Worm (Caenorhabditis elegans) whole organism, L3 larva: ENCODE data around the gene Y73C8C.4.

Experiments
- ZK546.5 ChIP-seq: sonication (generic microtip); optimal IDR thresholded peaks from 2 replicates; lab custom pipeline; 2017; ENCODE audit warnings: missing biosample characterization, missing genetic modification characterization
- ceh-28 ChIP-seq: fragments of 150-350 bp; optimal IDR thresholded peaks from 2 replicates; lab custom pipeline; 2014; ENCODE audit warnings: missing biosample characterization, missing genetic modification reagents, missing genetic modification characterization
- ceh-82 ChIP-seq: fragments of 150-350 bp; optimal IDR thresholded peaks from 2 replicates; lab custom pipeline; 2014; ENCODE audit warnings: missing biosample characterization, missing genetic modification characterization
- ceh-9 ChIP-seq: sonication (generic microtip); optimal IDR thresholded peaks from 2 replicates; lab custom pipeline; 2018; ENCODE audit warnings: missing biosample characterization, missing genetic modification characterization
- daf-12 ChIP-seq: fragments of 150-350 bp; optimal IDR thresholded peaks from 2 replicates; lab custom pipeline; 2014; ENCODE audit warnings: missing biosample characterization, missing genetic modification reagents, missing genetic modification characterization
- egl-5 ChIP-seq: fragments of 150-350 bp; optimal IDR thresholded peaks from 2 replicates; lab custom pipeline; 2017; ENCODE audit warnings: missing biosample characterization, missing genetic modification reagents, missing genetic modification characterization, inconsistent platforms
- elt-1 ChIP-seq: fragments of 150-350 bp; optimal IDR thresholded peaks from 2 replicates; lab custom pipeline; 2014; ENCODE audit warnings: missing biosample characterization, missing genetic modification characterization
- elt-3 ChIP-seq, 3 experiments: fragments of 150-350 bp in 1 of 3; sonication (generic microtip) in 2 of 3; optimal IDR thresholded peaks; 2 replicates in 2 of 3; 4 replicates in 1 of 3; lab custom pipeline; 2014 to 2017; ENCODE audit warnings: missing biosample characterization in 3 of 3, missing genetic modification characterization in 3 of 3
- eor-1 ChIP-seq, 2 experiments: fragments of 150-350 bp; optimal IDR thresholded peaks; 2 replicates each; lab custom pipeline; 2014 to 2018; ENCODE audit warnings: missing biosample characterization in 2 of 2, missing genetic modification characterization in 2 of 2
- fkh-10 ChIP-seq: sonication (generic microtip); optimal IDR thresholded peaks from 2 replicates; lab custom pipeline; 2017; ENCODE audit warnings: missing biosample characterization, missing genetic modification reagents, missing genetic modification characterization
- fkh-2 ChIP-seq: fragments of 150-350 bp; optimal IDR thresholded peaks from 2 replicates; lab custom pipeline; 2014; ENCODE audit warnings: missing biosample characterization, missing genetic modification reagents, missing genetic modification characterization
- hmg-11 ChIP-seq: sonication (generic microtip); optimal IDR thresholded peaks from 2 replicates; lab custom pipeline; 2016; ENCODE audit warnings: missing genetic modification characterization, missing compliant biosample characterization
- jun-1 ChIP-seq: fragments of 150-350 bp; optimal IDR thresholded peaks from 2 replicates; lab custom pipeline; 2014; ENCODE audit warnings: missing biosample characterization, missing genetic modification reagents, missing genetic modification characterization
- lin-15B ChIP-seq: fragments of 150-350 bp; optimal IDR thresholded peaks from 2 replicates; lab custom pipeline; 2014; ENCODE audit warnings: missing biosample characterization, missing genetic modification characterization
- lin-39 ChIP-seq: fragments of 150-350 bp; optimal IDR thresholded peaks from 2 replicates; lab custom pipeline; 2018; ENCODE audit warnings: missing biosample characterization, missing genetic modification reagents, missing genetic modification characterization
- lsy-12 ChIP-seq: sonication (generic microtip); optimal IDR thresholded peaks from 2 replicates; lab custom pipeline; 2016; ENCODE audit warnings: mild to moderate bottlenecking, missing genetic modification characterization, missing compliant biosample characterization
- mdl-1 ChIP-seq: fragments of 150-350 bp; optimal IDR thresholded peaks from 2 replicates; lab custom pipeline; 2014; ENCODE audit warnings: missing biosample characterization, missing genetic modification characterization
- mml-1 ChIP-seq: fragments of 150-350 bp; sonication (generic microtip); optimal IDR thresholded peaks from 3 replicates; lab custom pipeline; 2014; ENCODE audit warnings: missing biosample characterization, missing genetic modification characterization
- nfya-1 ChIP-seq: sonication (generic microtip); optimal IDR thresholded peaks from 2 replicates; lab custom pipeline; 2017; ENCODE audit warnings: missing genetic modification characterization, mild to moderate bottlenecking, missing compliant biosample characterization, antibody characterized with exemption, moderate library complexity; ENCODE audit not compliant: insufficient read depth
- nhr-11 ChIP-seq: fragments of 150-350 bp; optimal IDR thresholded peaks from 2 replicates; lab custom pipeline; 2014; ENCODE audit warnings: missing biosample characterization, missing genetic modification characterization
- nhr-23 ChIP-seq: fragments of 150-350 bp; optimal IDR thresholded peaks from 2 replicates; lab custom pipeline; 2014; ENCODE audit warnings: missing biosample characterization, missing genetic modification reagents, missing genetic modification characterization
- nhr-237 ChIP-seq: fragments of 150-350 bp; optimal IDR thresholded peaks from 2 replicates; lab custom pipeline; 2014; ENCODE audit warnings: missing biosample characterization, missing genetic modification characterization
- nhr-28 ChIP-seq: fragments of 150-350 bp; optimal IDR thresholded peaks from 2 replicates; lab custom pipeline; 2014; ENCODE audit warnings: missing biosample characterization, missing genetic modification characterization
- nhr-43 ChIP-seq: sonication (generic microtip); optimal IDR thresholded peaks from 2 replicates; lab custom pipeline; 2016; ENCODE audit warnings: mild to moderate bottlenecking, missing genetic modification characterization, missing compliant biosample characterization; ENCODE audit not compliant: poor library complexity, severe bottlenecking
- nhr-67 ChIP-seq: fragments of 150-350 bp; optimal IDR thresholded peaks from 2 replicates; lab custom pipeline; 2014; ENCODE audit warnings: missing biosample characterization, missing genetic modification characterization
- nhr-76 ChIP-seq: fragments of 150-350 bp; sonication (generic microtip); optimal IDR thresholded peaks from 5 replicates; lab custom pipeline; 2014; ENCODE audit warnings: missing biosample characterization, missing genetic modification characterization
- nhr-77 ChIP-seq: fragments of 150-350 bp; optimal IDR thresholded peaks from 2 replicates; lab custom pipeline; 2014; ENCODE audit warnings: missing biosample characterization, missing genetic modification characterization
- pqm-1 ChIP-seq: fragments of 150-350 bp; optimal IDR thresholded peaks from 2 replicates; lab custom pipeline; 2017; ENCODE audit warnings: missing biosample characterization, missing genetic modification characterization, inconsistent platforms
- sea-2 ChIP-seq: fragments of 150-350 bp; sonication (generic microtip); optimal IDR thresholded peaks from 4 replicates; lab custom pipeline; 2014; ENCODE audit warnings: missing biosample characterization, missing genetic modification reagents, missing genetic modification characterization
- skn-1 ChIP-seq: fragments of 150-350 bp; optimal IDR thresholded peaks from 2 replicates; lab custom pipeline; 2014; ENCODE audit warnings: missing biosample characterization, missing genetic modification characterization
- snpc-4 ChIP-seq: fragments of 150-350 bp; optimal IDR thresholded peaks from 2 replicates; lab custom pipeline; 2014; ENCODE audit warnings: missing biosample characterization, missing genetic modification characterization
- tbx-2 ChIP-seq: sonication (generic microtip); optimal IDR thresholded peaks from 2 replicates; lab custom pipeline; 2016; ENCODE audit warnings: mild to moderate bottlenecking, missing genetic modification characterization, missing compliant biosample characterization
- unc-62 ChIP-seq: fragments of 150-350 bp; sonication (generic microtip); optimal IDR thresholded peaks from 4 replicates; lab custom pipeline; 2014; ENCODE audit warnings: missing biosample characterization, missing genetic modification reagents, missing genetic modification characterization
- zag-1 ChIP-seq: fragments of 150-350 bp; optimal IDR thresholded peaks from 2 replicates; lab custom pipeline; 2014; ENCODE audit warnings: missing biosample characterization, missing genetic modification characterization
- ztf-4 ChIP-seq: fragments of 150-350 bp; optimal IDR thresholded peaks from 2 replicates; lab custom pipeline; 2014; ENCODE audit warnings: missing biosample characterization, missing genetic modification characterization

The Y73C8C.4 gene

DNA sequence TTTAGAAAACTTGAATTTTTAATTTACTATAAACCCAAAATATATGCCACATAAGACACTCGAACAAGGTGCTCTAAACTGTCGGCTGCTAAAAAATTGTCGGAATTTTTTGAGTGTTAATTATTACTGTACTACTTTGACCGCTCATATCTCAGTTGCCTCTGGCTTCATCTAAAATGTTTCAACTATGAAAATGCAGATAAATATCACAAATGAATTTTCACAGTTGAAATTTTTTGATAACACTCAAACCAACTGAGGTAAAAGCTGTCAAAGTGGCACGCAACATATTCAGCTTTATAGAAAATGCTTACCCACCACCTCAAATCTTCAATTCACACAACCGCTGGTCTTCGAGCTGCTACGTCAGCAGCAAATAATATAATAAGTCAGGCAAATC is 13.2 kb downstream of the Y73C8C.4 start, which contains the start of gene acs-21:
Gene acs-21, plus strand, starts transcription at position 301 of the 400 bp plus-strand sequence.
- no peak for TF ChIP-seq lsy-12 (tag; lab: Kevin White, UChicago)
- TF ChIP-seq, all 47 proteins: peak for 0

DNA sequence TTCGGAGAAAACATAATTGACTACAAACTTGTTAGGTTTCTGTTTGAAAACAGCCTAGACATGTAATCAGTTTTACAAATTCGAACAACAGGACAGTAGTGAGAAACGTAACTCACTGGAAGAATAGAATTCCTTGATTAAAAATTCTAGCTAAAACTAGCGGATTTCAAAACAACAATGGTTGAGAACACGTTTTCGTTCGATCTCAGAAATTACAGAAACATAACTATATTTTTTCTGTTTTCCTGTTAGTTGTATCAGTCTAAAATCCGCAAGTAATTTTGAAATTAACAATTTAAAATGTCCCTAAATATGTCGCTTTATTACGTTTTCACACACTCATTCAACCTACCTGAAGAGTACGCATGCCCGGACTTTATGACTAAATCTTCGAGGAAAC is 15.7 kb downstream of the Y73C8C.4 start, which contains the start of gene srt-8:
Gene srt-8, plus strand, starts transcription at position 301 of the 400 bp plus-strand sequence.
- TF ChIP-seq lsy-12 (tag; lab: Kevin White, UChicago) (no peak), tbx-2 (tag; lab: Kevin White, UChicago) (no peak), sea-2 (no peak), nhr-76 (tag; lab: Kevin White, UChicago) (no peak), elt-3 (tag; optimal IDR thresholded peaks at IDR 0.05; lab: Kevin White, UChicago) (no peak), eor-1 (tag; optimal IDR thresholded peaks at IDR 0.05; lab: Kevin White, UChicago) (no peak), nhr-23 (tag; lab: Kevin White, UChicago) (no peak), fkh-10 (GFP tag; lab: Kevin White, UChicago) (no peak), nhr-237 (no peak), skn-1 (tag; lab: Kevin White, UChicago) (no peak), lin-15B (no peak), mdl-1 (no peak), pqm-1 (tag; lab: Kevin White, UChicago) (no peak), ceh-28 (tag; lab: Kevin White, UChicago) (no peak), ceh-9 (tag; lab: Kevin White, UChicago) (no peak), lin-39 (tag; lab: Kevin White, UChicago) (no peak), jun-1 (tag; lab: Kevin White, UChicago) (no peak)

DNA sequence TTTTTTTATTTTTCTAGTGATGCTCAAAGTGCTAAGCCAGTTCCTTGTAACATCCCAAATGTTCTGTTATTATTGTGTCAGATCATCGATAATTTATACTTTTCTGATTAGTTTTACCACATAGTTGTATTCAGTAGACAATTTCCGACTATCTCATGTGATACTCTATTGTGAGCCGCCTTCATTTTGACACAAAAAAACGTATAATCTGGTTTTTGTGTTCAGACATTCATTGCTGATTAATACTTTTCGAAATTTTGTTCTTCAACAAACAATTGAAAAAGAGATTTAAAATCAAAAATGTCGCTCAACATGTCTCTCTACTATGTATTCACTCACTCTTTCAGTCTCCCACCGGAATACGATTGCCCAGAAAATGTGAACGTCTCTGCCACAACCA is 20.5 kb downstream of the Y73C8C.4 start, which contains the start of gene srt-7:
Gene srt-7, plus strand, starts transcription at position 301 of the 400 bp plus-strand sequence.
- TF ChIP-seq nhr-77 (tag; lab: Kevin White, UChicago) (no peak), elt-1 (tag; lab: Kevin White, UChicago) (no peak), ztf-4 (tag; lab: Kevin White, UChicago) (no peak), nhr-28 (no peak), fkh-10 (GFP tag; lab: Kevin White, UChicago) (no peak), nfya-1 (tag; lab: Kevin White, UChicago) (no peak), hmg-11 (tag; lab: Kevin White, UChicago) (no peak), nhr-237 (no peak), nhr-23 (tag; lab: Kevin White, UChicago) (no peak), lin-15B (no peak), fkh-2 (tag; lab: Kevin White, UChicago) (no peak), nhr-43 (tag; lab: Kevin White, UChicago) (no peak), ZK546.5 (tag; lab: Kevin White, UChicago) (no peak)
- TF ChIP-seq, all 47 proteins: peak for 0

DNA sequence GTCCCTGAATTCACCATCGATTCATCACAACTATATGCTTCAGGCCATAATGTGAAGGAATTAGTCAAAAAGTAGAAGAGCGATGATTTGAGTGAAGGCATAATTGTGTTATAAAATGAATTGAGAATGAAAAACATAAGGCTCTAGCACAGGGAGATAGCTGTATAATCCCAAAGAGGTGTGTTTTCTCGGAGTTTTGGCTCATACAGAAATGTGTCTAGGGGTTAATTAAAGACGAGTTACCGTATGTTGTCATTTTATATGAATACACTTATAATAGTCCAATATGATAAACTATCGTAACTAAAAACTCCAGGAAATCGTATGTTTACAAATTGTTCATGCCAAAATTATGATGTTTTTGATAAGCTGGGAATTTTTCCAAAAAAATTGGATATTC is 21.2 kb downstream of the Y73C8C.4 start, which contains the start of gene srt-5:
Gene srt-5, minus strand, starts transcription at position 101 of the 400 bp plus-strand sequence.
- TF ChIP-seq lin-15B = no peak
- TF ChIP-seq, all 47 proteins: peak for 0

DNA sequence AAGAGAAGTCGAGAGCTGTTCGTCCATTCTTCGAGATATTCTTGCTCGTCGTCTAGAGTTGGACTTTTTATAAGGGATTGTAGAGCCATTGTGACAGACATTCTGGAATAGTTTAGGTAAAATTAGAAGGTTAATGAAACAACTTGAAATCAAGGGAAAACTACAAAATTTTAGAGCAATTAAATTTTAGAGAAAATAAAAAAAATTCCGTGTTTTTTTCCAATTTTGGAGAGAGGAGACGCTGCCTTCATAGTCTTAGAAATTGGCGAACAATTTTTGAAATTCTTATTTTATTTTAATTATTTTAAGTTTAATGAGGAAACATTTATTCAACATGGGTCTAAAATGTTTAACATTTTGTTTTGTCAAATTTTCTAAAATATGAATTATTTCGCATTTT is 30.4 kb downstream of the Y73C8C.4 start, which contains the start of gene C50H11.13:
Gene C50H11.13, minus strand, starts transcription at position 101 of the 400 bp plus-strand sequence.
- TF ChIP-seq lin-15B = no peak
- no peak for TF ChIP-seq egl-5 (tag; lab: Kevin White, UChicago)
- no peak for TF ChIP-seq nhr-11 (tag; lab: Kevin White, UChicago)
- no peak for TF ChIP-seq nhr-43 (tag; lab: Kevin White, UChicago)
- no peak for TF ChIP-seq ceh-9 (tag; lab: Kevin White, UChicago)
- TF ChIP-seq snpc-4 (tag; lab: Kevin White, UChicago) = no peak
- TF ChIP-seq tbx-2 (tag; lab: Kevin White, UChicago) = no peak
- no peak for TF ChIP-seq jun-1 (tag; lab: Kevin White, UChicago)
- TF ChIP-seq, all 47 proteins: peak for 0

DNA sequence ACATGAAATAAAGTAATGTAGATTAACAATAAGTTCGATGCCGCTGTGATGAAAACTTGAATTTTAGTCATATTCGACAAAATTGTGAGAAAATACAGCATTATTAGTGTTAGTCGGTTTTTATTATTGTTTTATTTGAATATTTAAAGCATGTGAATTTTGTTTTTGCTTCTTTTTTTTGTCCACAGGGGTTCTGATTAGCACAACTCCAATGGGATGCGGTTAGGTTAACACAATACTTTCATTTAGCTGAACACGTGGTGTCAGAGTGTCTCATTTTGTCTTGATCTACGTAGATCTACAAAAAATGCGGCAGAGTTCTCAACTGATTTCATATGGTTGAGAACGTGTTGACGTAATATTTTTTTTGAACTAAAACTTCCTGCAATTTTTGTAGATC is 32.8 kb downstream of the Y73C8C.4 start, which contains the start of gene str-40:
Gene str-40, minus strand, starts transcription at position 101 of the 400 bp plus-strand sequence.
- TF ChIP-seq nhr-23 (tag; lab: Kevin White, UChicago) (no peak), hmg-11 (tag; lab: Kevin White, UChicago) (no peak), nhr-76 (tag; lab: Kevin White, UChicago) (no peak), mml-1 (tag; lab: Kevin White, UChicago) (no peak), lin-15B (no peak), ztf-4 (tag; lab: Kevin White, UChicago) (no peak), ceh-82 (no peak), nfya-1 (tag; lab: Kevin White, UChicago) (no peak), lin-39 (tag; lab: Kevin White, UChicago) (no peak), daf-12 (tag; lab: Kevin White, UChicago) (no peak), lsy-12 (tag; lab: Kevin White, UChicago) (no peak), unc-62 (GFP tag; lab: Kevin White, UChicago) (no peak), nhr-67 (tag; lab: Kevin White, UChicago) (no peak), pqm-1 (tag; lab: Kevin White, UChicago) (no peak), zag-1 (tag; lab: Kevin White, UChicago) (no peak), tbx-2 (tag; lab: Kevin White, UChicago) (no peak), ceh-9 (tag; lab: Kevin White, UChicago) (no peak)
